Worm (Caenorhabditis elegans) whole organism, young adult: ENCODE results near the gene fbxa-106.
A peak's percentile ranks its signal among the peaks of the same experiment; 100 is the strongest.

Experiments
- B0019.2 ChIP-seq: fragments of 200-800 bp; sonication (Bioruptor generic); conservative IDR thresholded peaks from 2 replicates; pipeline ENCODE4 v1.3.6; 2022; ENCODE audit warnings: missing genetic modification reagents, missing genetic modification characterization, missing compliant biosample characterization
- B0336.3 ChIP-seq: fragments of 200-800 bp; sonication (Bioruptor generic); IDR thresholded peaks from 2 replicates; pipeline ENCODE4 v1.3.6; 2022; ENCODE audit warnings: missing genetic modification characterization, missing compliant biosample characterization
- F57A8.1 ChIP-seq: fragments of 200-800 bp; sonication (Bioruptor generic); optimal IDR thresholded peaks from 2 replicates; lab custom pipeline; 2018; ENCODE audit warnings: mild to moderate bottlenecking, missing genetic modification characterization, moderate library complexity, missing compliant biosample characterization
- F57C9.4 ChIP-seq: sonication (generic microtip); optimal IDR thresholded peaks from 2 replicates; lab custom pipeline; 2017; ENCODE audit warnings: mild to moderate bottlenecking, missing genetic modification characterization, missing compliant biosample characterization
- K11D2.4 ChIP-seq: fragments of 200-800 bp; sonication (Bioruptor generic); IDR thresholded peaks from 2 replicates; pipeline ENCODE4 v1.3.6; 2022; ENCODE audit warnings: missing genetic modification reagents, missing genetic modification characterization, missing compliant biosample characterization
- T07F8.4 ChIP-seq: sonication (generic microtip); optimal IDR thresholded peaks from 2 replicates; lab custom pipeline; 2016; ENCODE audit warnings: mild to moderate bottlenecking, missing genetic modification characterization, moderate library complexity, missing compliant biosample characterization
- Y56A3A.18 ChIP-seq: fragments of 200-800 bp; sonication (Bioruptor generic); IDR thresholded peaks from 2 replicates; pipeline ENCODE4 v1.3.6; 2022; ENCODE audit warnings: missing genetic modification reagents, missing genetic modification characterization, missing compliant biosample characterization
- Y79H2A.3 ChIP-seq: fragments of 200-800 bp; sonication (Bioruptor generic); conservative IDR thresholded peaks from 2 replicates; pipeline ENCODE4 v1.3.6; 2022; ENCODE audit warnings: missing genetic modification reagents, missing genetic modification characterization, missing compliant biosample characterization
- Y95B8A.8 ChIP-seq: fragments of 200-800 bp; sonication (Bioruptor generic); IDR thresholded peaks from 2 replicates; pipeline ENCODE4 v1.3.6; 2022; ENCODE audit warnings: missing genetic modification reagents, missing genetic modification characterization, missing compliant biosample characterization
- akir-1 ChIP-seq: fragments of 200-800 bp; sonication (Bioruptor generic); optimal IDR thresholded peaks from 2 replicates; lab custom pipeline; 2018; ENCODE audit warnings: mild to moderate bottlenecking, missing genetic modification characterization, moderate library complexity, missing compliant biosample characterization
- aptf-2 ChIP-seq: fragments of 200-800 bp; sonication (Bioruptor generic); conservative IDR thresholded peaks from 2 replicates; pipeline ENCODE4 v1.3.6; 2022; ENCODE audit warnings: missing genetic modification reagents, missing genetic modification characterization, missing compliant biosample characterization
- aptf-3 ChIP-seq: fragments of 200-800 bp; sonication (Bioruptor generic); IDR thresholded peaks from 2 replicates; pipeline ENCODE4 v1.3.6; 2022; ENCODE audit warnings: missing genetic modification characterization, missing compliant biosample characterization
- athp-1 ChIP-seq: sonication (generic microtip); optimal IDR thresholded peaks from 2 replicates; lab custom pipeline; 2017; ENCODE audit warnings: mild to moderate bottlenecking, missing genetic modification characterization, missing compliant biosample characterization
- ccch-3 ChIP-seq: fragments of 200-800 bp; sonication (Bioruptor generic); optimal IDR thresholded peaks from 2 replicates; lab custom pipeline; 2018; ENCODE audit warnings: mild to moderate bottlenecking, missing genetic modification characterization, missing compliant biosample characterization
- cebp-1 ChIP-seq, 2 experiments: fragments of 200-800 bp in 1 of 2; sonication (Bioruptor generic) in 1 of 2; sonication (generic microtip) in 1 of 2; IDR thresholded peaks in 1 of 2; optimal IDR thresholded peaks in 1 of 2; 2 replicates each; pipeline versions ENCODE4 v1.3.6 to Lab custom; 2017 to 2022; ENCODE audit warnings: missing compliant biosample characterization in 2 of 2, missing genetic modification characterization in 2 of 2, mild to moderate bottlenecking in 1 of 2, missing genetic modification reagents in 1 of 2, moderate library complexity in 1 of 2
- cebp-2 ChIP-seq: fragments of 200-800 bp; sonication (Bioruptor generic); IDR thresholded peaks from 2 replicates; pipeline ENCODE4 v1.3.6; 2022; ENCODE audit warnings: missing genetic modification characterization, missing compliant biosample characterization
- ceh-58 ChIP-seq: fragments of 200-800 bp; sonication (Bioruptor generic); IDR thresholded peaks from 2 replicates; pipeline ENCODE4 v1.3.6; 2022; ENCODE audit warnings: missing genetic modification characterization, missing compliant biosample characterization
- ceh-91 ChIP-seq: fragments of 200-800 bp; sonication (Bioruptor generic); IDR thresholded peaks from 2 replicates; pipeline ENCODE4 v1.3.6; 2022; ENCODE audit warnings: missing genetic modification reagents, missing genetic modification characterization, missing compliant biosample characterization
- chd-7 ChIP-seq: sonication (generic microtip); optimal IDR thresholded peaks from 2 replicates; lab custom pipeline; 2016; ENCODE audit warnings: mild to moderate bottlenecking, missing genetic modification characterization, moderate library complexity, missing compliant biosample characterization
- die-1 ChIP-seq: sonication (generic microtip); optimal IDR thresholded peaks from 2 replicates; lab custom pipeline; 2016; ENCODE audit warnings: missing genotype, mild to moderate bottlenecking, missing genetic modification characterization, missing compliant biosample characterization
- dox-1 ChIP-seq: fragments of 200-800 bp; sonication (Bioruptor generic); IDR thresholded peaks from 2 replicates; pipeline ENCODE4 v1.3.6; 2022; ENCODE audit warnings: missing genetic modification reagents, missing genetic modification characterization, missing compliant biosample characterization
- efl-1 ChIP-seq: fragments of 150-350 bp; optimal IDR thresholded peaks from 2 replicates; lab custom pipeline; 2014; ENCODE audit warnings: missing biosample characterization, missing genetic modification reagents, missing genetic modification characterization
- egl-44 ChIP-seq: fragments of 200-800 bp; sonication (Bioruptor generic); IDR thresholded peaks from 2 replicates; pipeline ENCODE4 v1.3.6; 2022; ENCODE audit warnings: missing genetic modification reagents, missing genetic modification characterization, missing compliant biosample characterization
- egrh-3 ChIP-seq: fragments of 200-800 bp; sonication (Bioruptor generic); IDR thresholded peaks from 2 replicates; pipeline ENCODE4 v1.3.6; 2022; ENCODE audit warnings: missing genetic modification reagents, missing genetic modification characterization, missing compliant biosample characterization
- ekl-4 ChIP-seq: fragments of 200-800 bp; sonication (Bioruptor generic); IDR thresholded peaks from 2 replicates; pipeline ENCODE4 v1.3.6; 2022; ENCODE audit warnings: missing genetic modification reagents, missing genetic modification characterization, missing compliant biosample characterization
- ets-4 ChIP-seq: fragments of 200-800 bp; sonication (Bioruptor generic); optimal IDR thresholded peaks from 2 replicates; lab custom pipeline; 2018; ENCODE audit warnings: mild to moderate bottlenecking, missing genetic modification characterization, missing compliant biosample characterization
- hlh-12 ChIP-seq: sonication (generic microtip); optimal IDR thresholded peaks from 2 replicates; lab custom pipeline; 2016; ENCODE audit warnings: missing genetic modification characterization, missing compliant biosample characterization
- hlh-26 ChIP-seq: fragments of 200-800 bp; sonication (Bioruptor generic); conservative IDR thresholded peaks from 2 replicates; pipeline ENCODE4 v1.3.6; 2022; ENCODE audit warnings: missing genetic modification reagents, missing genetic modification characterization, missing compliant biosample characterization
- lag-1 ChIP-seq: fragments of 200-800 bp; sonication (Bioruptor generic); IDR thresholded peaks from 2 replicates; pipeline ENCODE4 v1.3.6; 2022; ENCODE audit warnings: missing genetic modification reagents, missing genetic modification characterization, missing compliant biosample characterization
- lsl-1 ChIP-seq: fragments of 200-800 bp; sonication (Bioruptor generic); optimal IDR thresholded peaks from 2 replicates; lab custom pipeline; 2018; ENCODE audit warnings: mild to moderate bottlenecking, missing genetic modification characterization, moderate library complexity, missing compliant biosample characterization
- lsy-27 ChIP-seq: sonication (generic microtip); optimal IDR thresholded peaks from 2 replicates; lab custom pipeline; 2017; ENCODE audit warnings: missing genetic modification characterization, mild to moderate bottlenecking, missing compliant biosample characterization, antibody characterized with exemption, missing genotype, borderline replicate concordance; ENCODE audit not compliant: insufficient read depth
- madf-6 ChIP-seq: fragments of 200-800 bp; sonication (Bioruptor generic); IDR thresholded peaks from 2 replicates; pipeline ENCODE4 v1.3.6; 2022; ENCODE audit warnings: missing genetic modification reagents, missing genetic modification characterization, missing compliant biosample characterization
- nhr-90 ChIP-seq: sonication (generic microtip); optimal IDR thresholded peaks from 2 replicates; lab custom pipeline; 2016; ENCODE audit warnings: missing genotype, mild to moderate bottlenecking, missing genetic modification characterization, missing compliant biosample characterization
- pbrm-1 ChIP-seq: fragments of 200-800 bp; sonication (Bioruptor generic); IDR thresholded peaks from 2 replicates; pipeline ENCODE4 v1.3.6; 2022; ENCODE audit warnings: missing genetic modification reagents, missing genetic modification characterization, missing compliant biosample characterization
- pha-4 ChIP-seq: fragments of 150-350 bp; sonication (generic microtip); optimal IDR thresholded peaks from 2 replicates; lab custom pipeline; 2014; ENCODE audit warnings: missing biosample characterization, missing genetic modification reagents, missing genetic modification characterization
- rec-8 ChIP-seq, 2 experiments: sonication (generic microtip); optimal IDR thresholded peaks; 2 replicates each; lab custom pipeline; 2016; ENCODE audit warnings: mild to moderate bottlenecking in 2 of 2, missing genetic modification characterization in 2 of 2, missing genetic modification reagents in 2 of 2, missing genotype in 2 of 2, missing biosample characterization in 1 of 2, missing compliant biosample characterization in 1 of 2, moderate library complexity in 1 of 2
- repo-1 ChIP-seq: sonication (generic microtip); optimal IDR thresholded peaks from 2 replicates; lab custom pipeline; 2017; ENCODE audit warnings: mild to moderate bottlenecking, missing genetic modification characterization, missing compliant biosample characterization
- sea-2 ChIP-seq: fragments of 200-800 bp; sonication (Bioruptor generic); IDR thresholded peaks from 2 replicates; pipeline ENCODE4 v1.3.6; 2022; ENCODE audit warnings: missing genetic modification characterization, missing compliant biosample characterization
- snpc-1.1 ChIP-seq: sonication (generic microtip); optimal IDR thresholded peaks from 2 replicates; lab custom pipeline; 2017; ENCODE audit warnings: missing genetic modification characterization, mild to moderate bottlenecking, missing compliant biosample characterization, antibody characterized with exemption, moderate library complexity, missing genotype, missing genetic modification reagents; ENCODE audit not compliant: insufficient read depth
- snpc-1.3 ChIP-seq: sonication (generic microtip); optimal IDR thresholded peaks from 2 replicates; lab custom pipeline; 2017; ENCODE audit warnings: missing genetic modification characterization, mild to moderate bottlenecking, missing compliant biosample characterization, antibody characterized with exemption, moderate library complexity, missing genotype, missing genetic modification reagents; ENCODE audit not compliant: insufficient read depth
- snpc-3.4 ChIP-seq: sonication (generic microtip); optimal IDR thresholded peaks from 2 replicates; lab custom pipeline; 2017; ENCODE audit warnings: missing genetic modification characterization, mild to moderate bottlenecking, missing compliant biosample characterization, antibody characterized with exemption, moderate library complexity, missing genotype, missing genetic modification reagents
- snpc-4 ChIP-seq, 5 experiments: fragments of 150-350 bp in 1 of 5; sonication (generic microtip) in 4 of 5; optimal IDR thresholded peaks; 2 replicates each; lab custom pipeline; 2014 to 2018; ENCODE audit warnings: missing genetic modification characterization in 5 of 5, missing biosample characterization in 3 of 5, antibody characterized with exemption in 2 of 5, mild to moderate bottlenecking in 2 of 5, missing compliant biosample characterization in 2 of 5, missing genotype in 2 of 5, moderate library complexity in 2 of 5, missing genetic modification reagents in 1 of 5
- tbp1 ChIP-seq: fragments of 200-800 bp; sonication (Bioruptor generic); optimal IDR thresholded peaks from 2 replicates; lab custom pipeline; 2018; ENCODE audit warnings: mild to moderate bottlenecking, missing genetic modification characterization, missing compliant biosample characterization
- tlf-1 ChIP-seq: fragments of 200-800 bp; sonication (Bioruptor generic); optimal IDR thresholded peaks from 2 replicates; lab custom pipeline; 2018; ENCODE audit warnings: mild to moderate bottlenecking, missing genetic modification characterization, missing compliant biosample characterization
- unc-130 ChIP-seq: sonication (generic microtip); optimal IDR thresholded peaks from 2 replicates; lab custom pipeline; 2016; ENCODE audit warnings: missing genetic modification reagents, missing genetic modification characterization, missing compliant biosample characterization
- zfh-2 ChIP-seq: fragments of 200-800 bp; sonication (Bioruptor generic); conservative IDR thresholded peaks from 2 replicates; pipeline ENCODE4 v1.3.6; 2022; ENCODE audit warnings: missing genetic modification reagents, missing genetic modification characterization, missing compliant biosample characterization

fbxa-106 gene

ce11 chrV:18085150-18085833 is at the start of gene fbxa-106:
Gene fbxa-106 (minus strand): TSS chrV:18085200.
- TF ChIP-seq ekl-4 (GFP tag; lab: Robert Waterston, UW) (no peak), Y95B8A.8 (GFP tag; lab: Robert Waterston, UW) (peak; percentile 66; the same call in 1 of the 2 replicates), madf-6 (peak; percentile 62), T07F8.4 (tag; lab: Kevin White, UChicago) (no peak), egrh-3 (GFP tag; lab: Robert Waterston, UW) (no peak), repo-1 (tag; lab: Kevin White, UChicago) (peak; percentile 14), ets-4 (GFP tag; lab: Kevin White, UChicago) (no peak), lag-1 (no peak), pha-4 (tag; lab: Kevin White, UChicago) (no peak), ceh-58 (GFP tag; lab: Robert Waterston, UW) (no peak), hlh-12 (tag; lab: Kevin White, UChicago) (no peak), egl-44 (0 out of 2 replicates have a peak, but pooled peaks have one; percentile 26), aptf-3 (0 out of 2 replicates have a peak, but pooled peaks have one; percentile 69), Y79H2A.3 (GFP tag; lab: Robert Waterston, UW) (no peak), lsl-1 (peak; percentile 81), ccch-3 (GFP tag; lab: Kevin White, UChicago) (no peak), chd-7 (no peak), ceh-91 (GFP tag; lab: Robert Waterston, UW) (no peak), unc-130 (GFP tag; lab: Kevin White, UChicago) (no peak), snpc-3.4 (tag; lab: Kevin White, UChicago) (peak; percentile 26), die-1 (no peak), F57C9.4 (tag; lab: Kevin White, UChicago) (no peak), dox-1 (GFP tag; lab: Robert Waterston, UW) (no peak), cebp-2 (GFP tag; lab: Robert Waterston, UW) (no peak), F57A8.1 (no peak), snpc-1.3 (tag; lab: Kevin White, UChicago) (no peak), K11D2.4 (no peak), rec-8 (tag; optimal IDR thresholded peaks at IDR 0.05; lab: Kevin White, UChicago) (no peak), snpc-4 (GFP tag; optimal IDR thresholded peaks at IDR 0.05; lab: Kevin White, UChicago) (no peak), snpc-4 (tag; optimal IDR thresholded peaks at IDR 0.05; lab: Kevin White, UChicago) (no peak), snpc-1.1 (tag; lab: Kevin White, UChicago) (peak; percentile 25), athp-1 (peak; percentile 48), sea-2 (GFP tag; lab: Robert Waterston, UW) (no peak), lsy-27 (tag; lab: Kevin White, UChicago) (no peak), B0336.3 (GFP tag; lab: Robert Waterston, UW) (peak; percentile 66), cebp-1 (GFP tag; IDR thresholded peaks at IDR 0.05; lab: Robert Waterston, UW) (no peak), cebp-1 (tag; optimal IDR thresholded peaks at IDR 0.05; lab: Kevin White, UChicago) (peak; percentile 60), pbrm-1 (GFP tag; lab: Robert Waterston, UW) (peak; percentile 48), efl-1 (GFP tag; lab: Kevin White, UChicago) (peak; percentile 16), tlf-1 (GFP tag; lab: Kevin White, UChicago) (no peak), nhr-90 (tag; lab: Kevin White, UChicago) (no peak), B0019.2 (GFP tag; lab: Robert Waterston, UW) (no peak), tbp1 (GFP tag; lab: Kevin White, UChicago) (peak; percentile 56), hlh-26 (no peak), akir-1 (GFP tag; lab: Kevin White, UChicago) (no peak), aptf-2 (GFP tag; lab: Robert Waterston, UW) (no peak), Y56A3A.18 (GFP tag; lab: Robert Waterston, UW) (no peak), zfh-2 (GFP tag; lab: Robert Waterston, UW) (no peak)
